Worm (Caenorhabditis elegans) whole organism, L1 larva: Measurements from ENCODE around the gene F32D8.4.

ENCODE experiments used
- blmp-1 ChIP-seq: fragments of 150-350 bp; optimal IDR thresholded peaks from 2 replicates; lab custom pipeline; 2014; ENCODE audit warnings: missing biosample characterization, missing genetic modification characterization
- ceh-82 ChIP-seq, 3 experiments: fragments of 150-350 bp in 1 of 3; sonication (generic microtip) in 2 of 3; optimal IDR thresholded peaks; 2 replicates each; lab custom pipeline; 2014 to 2017; ENCODE audit warnings: missing biosample characterization in 3 of 3, missing genetic modification characterization in 3 of 3
- fos-1 ChIP-seq: fragments of 150-350 bp; optimal IDR thresholded peaks from 2 replicates; lab custom pipeline; 2014; ENCODE audit warnings: missing biosample characterization, missing genetic modification characterization
- snpc-4 ChIP-seq: fragments of 150-350 bp; optimal IDR thresholded peaks from 2 replicates; lab custom pipeline; 2014; ENCODE audit warnings: missing biosample characterization, missing genetic modification characterization
- swsn-7 ChIP-seq: sonication (generic microtip); optimal IDR thresholded peaks from 2 replicates; lab custom pipeline; 2016; ENCODE audit warnings: missing genetic modification characterization, missing compliant biosample characterization

- no peak for TF ChIP-seq fos-1 (tag; lab: Kevin White, UChicago)
- no peak for TF ChIP-seq swsn-7 (tag; lab: Kevin White, UChicago)
- TF ChIP-seq snpc-4, result no peak
- no peak for TF ChIP-seq ceh-82 (tag; optimal IDR thresholded peaks at IDR 0.05; lab: Kevin White, UChicago)
- no peak for TF ChIP-seq blmp-1 (tag; lab: Kevin White, UChicago)
Observed at ce11 chrV:10941150-10941549, 47.8 kb upstream of the F32D8.4 start, which contains the start of gene F17C11.26.
